Fruit fly (Drosophila melanogaster): ENCODE measurements around the gene opm.

DNA sequence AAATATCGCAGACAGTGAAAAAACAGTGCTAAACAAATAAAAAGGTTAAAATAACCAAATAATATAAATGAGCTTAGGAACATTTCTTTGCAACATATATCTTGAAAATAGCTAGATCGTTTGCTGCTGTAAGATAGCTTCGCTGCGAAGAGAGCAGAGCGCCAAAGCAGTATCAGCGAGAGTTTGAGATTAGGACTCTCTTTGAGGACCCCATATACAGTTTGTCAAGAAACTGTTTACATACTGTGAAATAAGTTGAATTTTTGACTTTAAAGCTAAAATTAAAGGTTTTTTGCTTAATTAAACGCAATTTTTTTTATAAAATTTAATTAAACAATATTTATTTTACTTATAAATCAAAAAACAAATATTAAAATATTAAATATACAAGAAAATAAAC is 10.4 kb upstream of the opm start:
- TF ChIP-seq psq (optimal IDR thresholded peaks at IDR 0.05) (no peak), Sin3A (optimal IDR thresholded peaks at IDR 0.05) (no peak), insv (optimal IDR thresholded peaks at IDR 0.05) (no peak), Myc (optimal IDR thresholded peaks at IDR 0.05) (no peak), ttk (optimal IDR thresholded peaks at IDR 0.05) (no peak), h (optimal IDR thresholded peaks at IDR 0.05) (no peak)
